Worm (Caenorhabditis elegans): Measurements from ENCODE around the gene fbxb-2.
"Not testable (repeated sequence)": the region's sequence is repeated elsewhere in the genome, so short reads cannot be mapped to it uniquely, and the experiment has no call there.

Gene fbxb-2

ce11 chrV:19237204-19237603 lies at the start of gene fbxb-2:
fbxb-2 (minus strand) TSS chrV:19237304.
- TF ChIP-seq unc-62 (GFP tag; optimal IDR thresholded peaks at IDR 0.05) = no peak

DNA sequence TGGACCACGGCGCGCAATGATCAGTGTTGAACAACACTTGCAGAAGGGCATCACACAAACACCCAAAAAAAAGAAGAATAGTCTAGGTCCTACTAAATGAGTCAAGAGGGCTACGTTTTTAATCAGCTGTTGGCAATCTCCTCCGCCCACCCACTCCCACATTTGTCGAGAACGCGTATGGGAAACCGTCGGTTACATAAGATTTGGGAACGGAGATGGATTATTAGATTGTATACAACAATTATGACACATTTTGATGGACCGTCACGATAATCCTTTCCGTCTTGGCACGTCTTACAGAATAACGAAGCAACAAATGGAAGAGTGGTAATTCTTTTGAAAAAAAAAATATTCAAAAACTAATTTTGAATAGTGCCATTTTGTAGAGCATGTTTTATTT lies 48.8 kb upstream of the fbxb-2 start:
- TF ChIP-seq unc-62 (GFP tag; optimal IDR thresholded peaks at IDR 0.05) = no peak

ce11 chrV:19282314-19282713 lies 45.2 kb upstream of the fbxb-2 start, which contains the start of gene fbxb-117:
fbxb-117 (plus strand) TSS chrV:19282614.
- TF ChIP-seq unc-62 (GFP tag; optimal IDR thresholded peaks at IDR 0.05) = no peak

- no peak for TF ChIP-seq unc-62 (GFP tag; optimal IDR thresholded peaks at IDR 0.05)
Measured at ce11 chrV:19279888-19280287, 42.8 kb upstream of the fbxb-2 start, which contains the start of gene F21D9.8. F21D9.8 (minus strand) TSS chrV:19279988.

- TF ChIP-seq unc-62 (GFP tag; optimal IDR thresholded peaks at IDR 0.05) = no peak
Measured at ce11 chrV:19278488-19278887, 41.4 kb upstream of the fbxb-2 start.

- no peak for TF ChIP-seq unc-62 (GFP tag; optimal IDR thresholded peaks at IDR 0.05)
Measured at ce11 chrV:19276354-19276753, 39.2 kb upstream of the fbxb-2 start.

DNA sequence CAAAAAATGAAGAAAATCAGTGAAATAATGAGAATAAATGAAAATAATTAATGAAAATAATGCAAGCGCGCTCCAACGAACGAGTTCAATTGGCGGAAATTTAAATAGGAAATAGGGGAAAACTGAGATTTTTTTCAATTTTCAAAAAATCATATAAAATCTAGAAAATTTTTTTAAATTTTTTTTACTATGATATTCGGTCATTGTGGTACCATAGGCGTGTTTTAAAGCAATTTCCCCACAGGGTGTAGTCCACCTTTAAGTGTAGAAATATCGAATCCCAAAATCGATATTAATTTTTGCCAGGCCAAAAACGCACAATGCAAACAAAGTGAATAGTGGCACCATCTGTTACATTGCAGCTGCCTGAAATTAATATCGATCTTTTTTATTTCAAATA lies 27.0 kb upstream of the fbxb-2 start, which contains the start of gene F21D9.1:
F21D9.1 (plus strand) TSS at position 301 of the 400 bp plus-strand sequence.
- TF ChIP-seq unc-62 (GFP tag; optimal IDR thresholded peaks at IDR 0.05) = not testable (repeated sequence)

- TF ChIP-seq unc-62 (GFP tag; optimal IDR thresholded peaks at IDR 0.05) = no peak
Measured at ce11 chrV:19262349-19262748, 25.2 kb upstream of the fbxb-2 start, which contains the start of gene F21D9.2. F21D9.2 (minus strand) TSS chrV:19262449.

- TF ChIP-seq unc-62 (GFP tag; optimal IDR thresholded peaks at IDR 0.05) = no peak
Measured at ce11 chrV:19260686-19261085, 23.6 kb upstream of the fbxb-2 start.

- TF ChIP-seq unc-62 (GFP tag; optimal IDR thresholded peaks at IDR 0.05) = no peak
Measured at ce11 chrV:19259403-19259802, 22.3 kb upstream of the fbxb-2 start.

DNA sequence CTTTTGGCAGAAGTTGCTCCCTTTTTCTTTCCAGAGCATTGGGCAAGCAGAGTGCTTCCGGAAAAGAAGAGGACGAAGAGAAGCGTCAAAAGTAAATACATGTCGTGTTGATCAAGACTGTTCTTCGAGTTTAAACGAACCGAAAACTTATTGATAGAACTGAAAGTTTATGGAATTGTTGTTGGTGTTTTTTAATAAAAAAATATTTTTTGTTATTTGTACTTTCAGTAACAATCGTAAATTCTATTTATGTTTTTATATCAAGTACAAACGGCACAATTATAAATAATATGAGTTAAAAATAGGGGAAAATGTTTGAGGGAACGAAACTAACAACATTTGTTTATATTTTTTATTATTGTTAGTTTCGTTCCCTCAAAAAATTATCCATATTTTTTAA lies 20.5 kb upstream of the fbxb-2 start, which contains the start of gene F21D9.3:
F21D9.3 (minus strand) TSS at position 101 of the 400 bp plus-strand sequence.
- TF ChIP-seq unc-62 (GFP tag; optimal IDR thresholded peaks at IDR 0.05) = no peak

ce11 chrV:19253520-19253919 lies 16.4 kb upstream of the fbxb-2 start, which contains the start of gene F21D9.4:
F21D9.4 (plus strand) TSS chrV:19253820.
- TF ChIP-seq unc-62 (GFP tag; optimal IDR thresholded peaks at IDR 0.05) = no peak

ce11 chrV:19251844-19252243 lies 14.7 kb upstream of the fbxb-2 start, which contains the start of gene F21D9.11:
F21D9.11 (plus strand) TSS chrV:19252144.
- no peak for TF ChIP-seq unc-62 (GFP tag; optimal IDR thresholded peaks at IDR 0.05)

ce11 chrV:19250983-19251382 lies 13.9 kb upstream of the fbxb-2 start, which contains the start of gene str-81:
str-81 (minus strand) TSS chrV:19251083.
- TF ChIP-seq unc-62 (GFP tag; optimal IDR thresholded peaks at IDR 0.05) = no peak

- no peak for TF ChIP-seq unc-62 (GFP tag; optimal IDR thresholded peaks at IDR 0.05)
Measured at ce11 chrV:19240129-19240528, 3.0 kb upstream of the fbxb-2 start, which contains the start of the genes fbxb-115 and fbxb-1. fbxb-115 (minus strand) TSS chrV:19240229. fbxb-1 (plus strand) TSS chrV:19240354.

DNA sequence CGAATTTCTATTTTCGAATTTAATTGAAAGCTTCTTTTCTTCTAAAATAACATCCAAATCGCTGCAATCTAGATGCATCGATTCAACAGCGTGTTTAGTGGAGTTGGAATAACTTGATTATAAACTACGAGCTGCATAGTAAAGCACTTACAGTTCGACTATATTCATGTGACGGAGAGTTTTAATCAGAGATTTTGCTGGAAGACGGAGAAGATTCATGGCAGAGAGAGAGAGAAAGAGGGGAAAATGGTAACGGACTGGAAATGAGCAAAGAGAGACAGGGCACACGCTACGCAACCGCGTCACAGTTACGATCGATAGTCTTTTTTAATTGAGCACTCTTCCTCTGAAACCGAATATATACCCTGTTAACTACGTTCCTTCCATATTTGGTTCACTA lies 3.6 kb downstream of the fbxb-2 start, which contains the start of gene fbxb-116:
fbxb-116 (plus strand) TSS at position 301 of the 400 bp plus-strand sequence.
- TF ChIP-seq unc-62 (GFP tag; optimal IDR thresholded peaks at IDR 0.05) = no peak

DNA sequence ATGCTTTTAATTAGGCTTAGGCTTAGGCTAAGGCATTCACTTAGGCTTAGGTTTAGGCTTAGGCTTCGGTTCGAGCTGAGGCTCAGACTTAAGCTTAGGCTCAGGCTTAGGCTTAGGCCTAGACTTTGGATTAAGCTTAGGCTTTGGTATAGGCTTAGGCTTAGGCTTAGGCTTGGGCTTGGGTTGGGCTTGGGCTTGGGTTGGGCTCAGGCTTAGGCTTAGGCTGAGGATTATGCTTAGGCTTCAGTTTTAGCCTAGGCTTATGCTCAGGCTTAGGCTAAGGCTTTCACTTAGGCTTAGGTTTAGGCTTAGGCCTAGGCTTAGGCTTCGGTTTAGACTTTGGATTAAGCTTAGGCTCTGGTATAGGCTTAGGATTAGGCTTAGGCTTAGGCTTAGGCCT lies 5.9 kb downstream of the fbxb-2 start:
- TF ChIP-seq unc-62 (GFP tag; optimal IDR thresholded peaks at IDR 0.05) = no peak

- no peak for TF ChIP-seq unc-62 (GFP tag; optimal IDR thresholded peaks at IDR 0.05)
Measured at ce11 chrV:19230413-19230812, 6.7 kb downstream of the fbxb-2 start, which contains the start of gene sqst-3. sqst-3 (plus strand) TSS chrV:19230782.
